Worm (Caenorhabditis elegans) whole organism, mixed stage, embryonic: ENCODE measurements around the gene F53B3.6.

Experiments used
- M03D4.4 ChIP-seq: sonication (generic microtip); optimal IDR thresholded peaks from 2 replicates; lab custom pipeline; 2017; ENCODE audit warnings: mild to moderate bottlenecking, missing genetic modification characterization, missing compliant biosample characterization
- bed-3 ChIP-seq: fragments of 200-800 bp; sonication (Bioruptor generic); optimal IDR thresholded peaks from 3 replicates; lab custom pipeline; 2018; ENCODE audit warnings: mild to moderate bottlenecking, missing genetic modification characterization, moderate library complexity, missing compliant biosample characterization
- blmp-1 ChIP-seq: fragments of 150-350 bp; optimal IDR thresholded peaks from 2 replicates; lab custom pipeline; 2014; ENCODE audit warnings: missing biosample characterization, missing genetic modification characterization
- ceh-43 ChIP-seq: fragments of 200-800 bp; sonication (Bioruptor generic); optimal IDR thresholded peaks from 2 replicates; lab custom pipeline; 2018; ENCODE audit warnings: mild to moderate bottlenecking, missing genetic modification characterization, moderate library complexity, missing compliant biosample characterization
- ces-1 ChIP-seq: fragments of 150-350 bp; optimal IDR thresholded peaks from 2 replicates; lab custom pipeline; 2014; ENCODE audit warnings: missing biosample characterization, missing genetic modification reagents, missing genetic modification characterization
- cnd-1 ChIP-seq: fragments of 200-800 bp; sonication (Bioruptor generic); optimal IDR thresholded peaks from 2 replicates; lab custom pipeline; 2018; ENCODE audit warnings: mild to moderate bottlenecking, missing genetic modification characterization, missing compliant biosample characterization
- drap-1 ChIP-seq: fragments of 200-800 bp; sonication (Bioruptor generic); optimal IDR thresholded peaks from 3 replicates; lab custom pipeline; 2018; ENCODE audit warnings: mild to moderate bottlenecking, missing genetic modification characterization, missing compliant biosample characterization
- elt-1 ChIP-seq: sonication (generic microtip); optimal IDR thresholded peaks from 2 replicates; lab custom pipeline; 2017; ENCODE audit warnings: missing genetic modification characterization, mild to moderate bottlenecking, missing compliant biosample characterization, antibody characterized with exemption, moderate library complexity, borderline replicate concordance; ENCODE audit not compliant: insufficient read depth
- flh-1 ChIP-seq: fragments of 200-800 bp; sonication (Bioruptor generic); optimal IDR thresholded peaks from 2 replicates; lab custom pipeline; 2018; ENCODE audit warnings: mild to moderate bottlenecking, missing genetic modification characterization, moderate library complexity, missing compliant biosample characterization
- ham-2 ChIP-seq: fragments of 200-800 bp; sonication (Bioruptor generic); optimal IDR thresholded peaks from 2 replicates; lab custom pipeline; 2018; ENCODE audit warnings: mild to moderate bottlenecking, missing genetic modification characterization, missing compliant biosample characterization
- hlh-1 ChIP-seq: fragments of 150-350 bp; optimal IDR thresholded peaks from 2 replicates; lab custom pipeline; 2014; ENCODE audit warnings: missing biosample characterization, missing genetic modification reagents, missing genetic modification characterization
- lin-13 ChIP-seq: fragments of 150-350 bp; optimal IDR thresholded peaks from 2 replicates; lab custom pipeline; 2014; ENCODE audit warnings: missing biosample characterization, missing genetic modification characterization
- lin-32 ChIP-seq: fragments of 200-800 bp; sonication (Bioruptor generic); optimal IDR thresholded peaks from 2 replicates; lab custom pipeline; 2018; ENCODE audit warnings: mild to moderate bottlenecking, missing genetic modification characterization, missing compliant biosample characterization
- lsy-2 ChIP-seq: fragments of 150-350 bp; optimal IDR thresholded peaks from 2 replicates; lab custom pipeline; 2014; ENCODE audit warnings: missing biosample characterization, missing genetic modification characterization
- mab-5 ChIP-seq: fragments of 150-350 bp; optimal IDR thresholded peaks from 2 replicates; lab custom pipeline; 2014; ENCODE audit warnings: missing biosample characterization, missing genetic modification characterization
- mep-1 ChIP-seq: fragments of 150-350 bp; optimal IDR thresholded peaks from 2 replicates; lab custom pipeline; 2017; ENCODE audit warnings: missing biosample characterization, missing genetic modification reagents, missing genetic modification characterization, inconsistent platforms
- mls-2 ChIP-seq: sonication (generic microtip); optimal IDR thresholded peaks from 2 replicates; lab custom pipeline; 2016; ENCODE audit warnings: mild to moderate bottlenecking, missing genetic modification characterization, moderate library complexity, missing compliant biosample characterization
- nhr-2 ChIP-seq: fragments of 150-350 bp; optimal IDR thresholded peaks from 2 replicates; lab custom pipeline; 2014; ENCODE audit warnings: missing biosample characterization, missing genetic modification characterization
- nhr-237 ChIP-seq: fragments of 150-350 bp; optimal IDR thresholded peaks from 2 replicates; lab custom pipeline; 2014; ENCODE audit warnings: missing biosample characterization, missing genetic modification characterization
- nhr-28 ChIP-seq: fragments of 150-350 bp; optimal IDR thresholded peaks from 2 replicates; lab custom pipeline; 2014; ENCODE audit warnings: missing biosample characterization, missing genetic modification characterization
- nhr-76 ChIP-seq: sonication (generic microtip); optimal IDR thresholded peaks from 2 replicates; lab custom pipeline; 2017; ENCODE audit warnings: missing biosample characterization, missing genetic modification characterization
- pha-4 ChIP-seq: fragments of 150-350 bp; optimal IDR thresholded peaks from 2 replicates; lab custom pipeline; 2018; ENCODE audit warnings: missing biosample characterization, missing genetic modification reagents, missing genetic modification characterization
- sem-2 ChIP-seq: fragments of 200-800 bp; sonication (Bioruptor generic); optimal IDR thresholded peaks from 2 replicates; lab custom pipeline; 2018; ENCODE audit warnings: mild to moderate bottlenecking, missing genetic modification characterization, missing compliant biosample characterization
- snpc-4 ChIP-seq: fragments of 150-350 bp; optimal IDR thresholded peaks from 2 replicates; lab custom pipeline; 2014; ENCODE audit warnings: missing biosample characterization, missing genetic modification characterization
- sptf-1 ChIP-seq: sonication (generic microtip); optimal IDR thresholded peaks from 2 replicates; lab custom pipeline; 2017; ENCODE audit warnings: mild to moderate bottlenecking, missing genetic modification characterization, moderate library complexity, missing compliant biosample characterization
- tbx-8 ChIP-seq: fragments of 200-800 bp; sonication (Bioruptor generic); optimal IDR thresholded peaks from 2 replicates; lab custom pipeline; 2018; ENCODE audit warnings: mild to moderate bottlenecking, missing genetic modification characterization, moderate library complexity, missing compliant biosample characterization
- unc-39 ChIP-seq: fragments of 150-350 bp; optimal IDR thresholded peaks from 2 replicates; lab custom pipeline; 2014; ENCODE audit warnings: missing biosample characterization, missing genetic modification characterization
- unc-62 ChIP-seq: fragments of 150-350 bp; optimal IDR thresholded peaks from 2 replicates; lab custom pipeline; 2014; ENCODE audit warnings: missing biosample characterization, missing genetic modification reagents, missing genetic modification characterization
- zip-8 ChIP-seq: fragments of 150-350 bp; optimal IDR thresholded peaks from 2 replicates; lab custom pipeline; 2014; ENCODE audit warnings: missing biosample characterization, missing genetic modification characterization
- ztf-11 ChIP-seq: fragments of 150-350 bp; optimal IDR thresholded peaks from 2 replicates; lab custom pipeline; 2014; ENCODE audit warnings: missing biosample characterization, missing genetic modification characterization

Gene F53B3.6

ce11 chrX:2836770-2837169, 27.3 kb upstream of the F53B3.6 start:
- TF ChIP-seq mep-1 (tag; lab: Kevin White, UChicago) (no peak), hlh-1 (tag; lab: Kevin White, UChicago) (no peak), lsy-2 (no peak), M03D4.4 (tag; lab: Kevin White, UChicago) (no peak), ceh-43 (GFP tag; lab: Kevin White, UChicago) (no peak)

ce11 chrX:2837477-2837876, 26.6 kb upstream of the F53B3.6 start:
- TF ChIP-seq bed-3 (GFP tag; lab: Kevin White, UChicago) (no peak), elt-1 (no peak), sptf-1 (tag; lab: Kevin White, UChicago) (no peak), lin-13 (tag; lab: Kevin White, UChicago) (no peak), pha-4 (no peak), cnd-1 (tag; lab: Kevin White, UChicago) (no peak), ztf-11 (tag; lab: Kevin White, UChicago) (no peak), mab-5 (tag; lab: Kevin White, UChicago) (no peak), nhr-2 (tag; lab: Kevin White, UChicago) (no peak), unc-62 (GFP tag; lab: Kevin White, UChicago) (no peak), ceh-43 (GFP tag; lab: Kevin White, UChicago) (no peak), lsy-2 (no peak), M03D4.4 (tag; lab: Kevin White, UChicago) (no peak), nhr-76 (tag; lab: Kevin White, UChicago) (no peak), lin-32 (GFP tag; lab: Kevin White, UChicago) (no peak), ham-2 (GFP tag; lab: Kevin White, UChicago) (no peak)

- TF ChIP-seq nhr-237 (no peak), unc-39 (no peak), mab-5 (tag; lab: Kevin White, UChicago) (no peak), lin-13 (tag; lab: Kevin White, UChicago) (no peak), pha-4 (no peak), snpc-4 (tag; lab: Kevin White, UChicago) (no peak), flh-1 (no peak), hlh-1 (tag; lab: Kevin White, UChicago) (no peak), mep-1 (tag; lab: Kevin White, UChicago) (no peak), zip-8 (tag; lab: Kevin White, UChicago) (no peak), sem-2 (no peak), ces-1 (GFP tag; lab: Kevin White, UChicago) (no peak)
Measured at ce11 chrX:2838619-2839018, 25.4 kb upstream of the F53B3.6 start.

ce11 chrX:2840287-2840686, 23.7 kb upstream of the F53B3.6 start, which contains the start of gene Y71H10B.1:
Gene Y71H10B.1 (minus strand): TSS chrX:2840292.
- TF ChIP-seq cnd-1 (tag; lab: Kevin White, UChicago) (no peak), bed-3 (GFP tag; lab: Kevin White, UChicago) (no peak), zip-8 (tag; lab: Kevin White, UChicago) (no peak), lin-32 (GFP tag; lab: Kevin White, UChicago) (no peak), ztf-11 (tag; lab: Kevin White, UChicago) (no peak), M03D4.4 (tag; lab: Kevin White, UChicago) (no peak), ceh-43 (GFP tag; lab: Kevin White, UChicago) (no peak), mab-5 (tag; lab: Kevin White, UChicago) (no peak), nhr-2 (tag; lab: Kevin White, UChicago) (no peak)

ce11 chrX:2841754-2842153, 22.3 kb upstream of the F53B3.6 start:
- TF ChIP-seq hlh-1 (tag; lab: Kevin White, UChicago) (no peak), elt-1 (no peak), tbx-8 (no peak), unc-62 (GFP tag; lab: Kevin White, UChicago) (no peak), drap-1 (GFP tag; lab: Kevin White, UChicago) (no peak), M03D4.4 (tag; lab: Kevin White, UChicago) (no peak), nhr-28 (no peak), ham-2 (GFP tag; lab: Kevin White, UChicago) (no peak), mep-1 (tag; lab: Kevin White, UChicago) (no peak), blmp-1 (tag; lab: Kevin White, UChicago) (no peak), lin-32 (GFP tag; lab: Kevin White, UChicago) (no peak), ztf-11 (tag; lab: Kevin White, UChicago) (no peak), bed-3 (GFP tag; lab: Kevin White, UChicago) (no peak), sptf-1 (tag; lab: Kevin White, UChicago) (no peak), nhr-237 (no peak), flh-1 (no peak), mls-2 (tag; lab: Kevin White, UChicago) (no peak)
